Fruit fly (Drosophila melanogaster) whole organism, prepupa: ENCODE data around the gene CG10466.

Experiments
- Blimp-1 ChIP-seq: fragments of 200-800 bp; sonication (Bioruptor generic); optimal IDR thresholded peaks from 3 replicates; lab custom pipeline; 2017; ENCODE audit warnings: missing biosample characterization, missing genetic modification characterization, mild to moderate bottlenecking, moderate library complexity, missing genetic modification reagents
- CG10631 ChIP-seq: fragments of 200-800 bp; sonication (Bioruptor generic); optimal IDR thresholded peaks from 2 replicates; lab custom pipeline; 2016; ENCODE audit warnings: missing biosample characterization, missing genetic modification characterization
- CG10669 ChIP-seq: fragments of 200-800 bp; sonication (Bioruptor generic); optimal IDR thresholded peaks from 3 replicates; lab custom pipeline; 2018; ENCODE audit warnings: missing biosample characterization, mild to moderate bottlenecking, missing genetic modification characterization, moderate library complexity
- CG11294 ChIP-seq: fragments of 200-800 bp; sonication (Bioruptor generic); IDR thresholded peaks from 2 replicates; pipeline ENCODE4 v1.3.6; 2022; ENCODE audit warnings: missing biosample characterization, missing genetic modification characterization
- CG11762 ChIP-seq: fragments of 200-800 bp; sonication (Bioruptor generic); optimal IDR thresholded peaks from 3 replicates; lab custom pipeline; 2016; ENCODE audit warnings: missing biosample characterization, missing genetic modification characterization; ENCODE audit not compliant: insufficient read depth
- CG11902 ChIP-seq: fragments of 200-800 bp; sonication (Bioruptor generic); optimal IDR thresholded peaks from 3 replicates; lab custom pipeline; 2016; ENCODE audit warnings: missing biosample characterization, missing genetic modification characterization
- CG15336 ChIP-seq: fragments of 200-800 bp; sonication (Bioruptor generic); IDR thresholded peaks from 2 replicates; pipeline ENCODE4 v1.3.6; 2022; ENCODE audit warnings: missing biosample characterization, missing genetic modification characterization
- CG1621 ChIP-seq: fragments of 200-800 bp; sonication (Bioruptor generic); optimal IDR thresholded peaks from 3 replicates; lab custom pipeline; 2018; ENCODE audit warnings: missing biosample characterization, mild to moderate bottlenecking, missing genetic modification characterization
- CG16779 ChIP-seq: fragments of 200-800 bp; sonication (Bioruptor generic); optimal IDR thresholded peaks from 3 replicates; lab custom pipeline; 2017; ENCODE audit warnings: missing biosample characterization, mild to moderate bottlenecking, missing genetic modification characterization
- CG3032 ChIP-seq: fragments of 200-800 bp; optimal IDR thresholded peaks from 2 replicates; lab custom pipeline; 2019; ENCODE audit warnings: missing biosample characterization, mild to moderate bottlenecking, missing genetic modification characterization, moderate library complexity
- CG31627 ChIP-seq: fragments of 200-800 bp; sonication (Bioruptor generic); optimal IDR thresholded peaks from 3 replicates; lab custom pipeline; 2016; ENCODE audit warnings: missing biosample characterization, missing genetic modification characterization
- CG32006 ChIP-seq: fragments of 200-800 bp; sonication (Bioruptor generic); optimal IDR thresholded peaks from 3 replicates; lab custom pipeline; 2017; ENCODE audit warnings: missing biosample characterization, mild to moderate bottlenecking, missing genetic modification characterization
- CG3919 ChIP-seq: fragments of 200-800 bp; sonication (Bioruptor generic); optimal IDR thresholded peaks from 3 replicates; lab custom pipeline; 2016; ENCODE audit warnings: missing biosample characterization, missing genetic modification characterization
- CG4318 ChIP-seq: fragments of 200-800 bp; sonication (Bioruptor generic); optimal IDR thresholded peaks from 3 replicates; lab custom pipeline; 2017; ENCODE audit warnings: missing biosample characterization, mild to moderate bottlenecking, missing genetic modification characterization
- CG6163 ChIP-seq: fragments of 200-800 bp; sonication (Bioruptor generic); IDR thresholded peaks from 3 replicates; pipeline ENCODE4 v1.3.6; 2022; ENCODE audit warnings: missing biosample characterization, missing genetic modification characterization
- CG6276 ChIP-seq: fragments of 200-800 bp; sonication (Bioruptor generic); optimal IDR thresholded peaks from 2 replicates; lab custom pipeline; 2017; ENCODE audit warnings: missing biosample characterization, mild to moderate bottlenecking, missing genetic modification characterization
- CG6792 ChIP-seq: fragments of 200-800 bp; sonication (Bioruptor generic); optimal IDR thresholded peaks from 3 replicates; lab custom pipeline; 2016; ENCODE audit warnings: missing biosample characterization, missing genetic modification characterization
- CG6808 ChIP-seq: fragments of 200-800 bp; sonication (Bioruptor generic); optimal IDR thresholded peaks from 3 replicates; lab custom pipeline; 2017; ENCODE audit warnings: missing biosample characterization, missing genetic modification characterization, mild to moderate bottlenecking, moderate library complexity, missing genetic modification reagents
- CG6854 ChIP-seq: fragments of 200-800 bp; sonication (Bioruptor generic); optimal IDR thresholded peaks from 2 replicates; lab custom pipeline; 2017; ENCODE audit warnings: missing biosample characterization, mild to moderate bottlenecking, missing genetic modification characterization
- CG7368 ChIP-seq: fragments of 200-800 bp; sonication (Bioruptor generic); optimal IDR thresholded peaks from 3 replicates; lab custom pipeline; 2016; ENCODE audit warnings: missing biosample characterization, missing genetic modification characterization
- CG8119 ChIP-seq: fragments of 200-800 bp; sonication (Bioruptor generic); IDR thresholded peaks from 3 replicates; pipeline ENCODE4 v1.3.6; 2022; ENCODE audit warnings: missing biosample characterization, missing genetic modification characterization
- CG8319 ChIP-seq: fragments of 200-800 bp; sonication (Bioruptor generic); optimal IDR thresholded peaks from 3 replicates; lab custom pipeline; 2016; ENCODE audit warnings: missing biosample characterization, missing genetic modification characterization
- CG9139 ChIP-seq: fragments of 200-800 bp; sonication (Bioruptor generic); optimal IDR thresholded peaks from 3 replicates; lab custom pipeline; 2017; ENCODE audit warnings: missing biosample characterization, mild to moderate bottlenecking, missing genetic modification characterization
- Eip75B ChIP-seq: fragments of 200-800 bp; sonication (Bioruptor generic); optimal IDR thresholded peaks from 3 replicates; lab custom pipeline; 2016; ENCODE audit warnings: missing biosample characterization, missing genetic modification characterization
- Eip78C ChIP-seq: fragments of 200-800 bp; sonication (Bioruptor generic); peaks from one replicate; lab custom pipeline; 2016; ENCODE audit warnings: missing biosample characterization, missing genetic modification characterization
- Ets21C ChIP-seq: fragments of 200-800 bp; sonication (Bioruptor generic); optimal IDR thresholded peaks from 3 replicates; lab custom pipeline; 2016; ENCODE audit warnings: missing biosample characterization, missing genetic modification characterization
- Gug ChIP-seq: fragments of 200-800 bp; sonication (Bioruptor generic); IDR thresholded peaks from 2 replicates; pipeline ENCODE4 v1.3.6; 2022; ENCODE audit warnings: missing biosample characterization, missing genetic modification characterization
- Hr39 ChIP-seq: fragments of 200-800 bp; sonication (Bioruptor generic); optimal IDR thresholded peaks from 2 replicates; lab custom pipeline; 2016; ENCODE audit warnings: missing biosample characterization, missing genetic modification characterization
- Hr4 ChIP-seq: fragments of 200-800 bp; sonication (Bioruptor generic); optimal IDR thresholded peaks from 3 replicates; lab custom pipeline; 2016; ENCODE audit warnings: missing biosample characterization, missing genetic modification characterization
- Lpt ChIP-seq: fragments of 200-800 bp; sonication (Bioruptor generic); optimal IDR thresholded peaks from 3 replicates; lab custom pipeline; 2016; ENCODE audit warnings: missing biosample characterization, missing genetic modification characterization
- Met ChIP-seq: fragments of 200-800 bp; sonication (Bioruptor generic); optimal IDR thresholded peaks from 3 replicates; lab custom pipeline; 2016; ENCODE audit warnings: missing biosample characterization, missing genetic modification characterization
- OdsH ChIP-seq: fragments of 200-800 bp; sonication (Bioruptor generic); optimal IDR thresholded peaks from 3 replicates; lab custom pipeline; 2016; ENCODE audit warnings: missing biosample characterization, missing genetic modification characterization
- Smox ChIP-seq: fragments of 200-800 bp; sonication (Bioruptor generic); optimal IDR thresholded peaks from 3 replicates; lab custom pipeline; 2016; ENCODE audit warnings: missing biosample characterization, missing genetic modification characterization
- Sox15 ChIP-seq: fragments of 200-800 bp; sonication (Bioruptor generic); optimal IDR thresholded peaks from 3 replicates; lab custom pipeline; 2016; ENCODE audit warnings: missing biosample characterization, missing genetic modification characterization
- acj6 ChIP-seq: fragments of 200-800 bp; sonication (Bioruptor generic); optimal IDR thresholded peaks from 3 replicates; lab custom pipeline; 2016; ENCODE audit warnings: missing biosample characterization, missing genetic modification characterization
- cyc ChIP-seq: fragments of 200-800 bp; sonication (Bioruptor generic); optimal IDR thresholded peaks from 3 replicates; lab custom pipeline; 2016; ENCODE audit warnings: missing biosample characterization, missing genetic modification characterization
- dac ChIP-seq: fragments of 200-800 bp; sonication (Bioruptor generic); optimal IDR thresholded peaks from 2 replicates; lab custom pipeline; 2017; ENCODE audit warnings: missing biosample characterization, mild to moderate bottlenecking, missing genetic modification characterization
- dsx ChIP-seq: fragments of 200-800 bp; optimal IDR thresholded peaks from 3 replicates; lab custom pipeline; 2019; ENCODE audit warnings: missing biosample characterization, mild to moderate bottlenecking, missing genetic modification characterization, moderate library complexity; ENCODE audit not compliant: poor library complexity, severe bottlenecking
- eg ChIP-seq: fragments of 200-800 bp; sonication (Bioruptor generic); IDR thresholded peaks from 3 replicates; pipeline ENCODE4 v1.3.6; 2022; ENCODE audit warnings: missing biosample characterization, missing genetic modification characterization
- esn ChIP-seq: fragments of 200-800 bp; sonication (Bioruptor generic); optimal IDR thresholded peaks from 2 replicates; lab custom pipeline; 2016; ENCODE audit warnings: missing biosample characterization, mild to moderate bottlenecking, missing genetic modification characterization, moderate library complexity
- fkh ChIP-seq: fragments of 200-800 bp; sonication (Bioruptor generic); optimal IDR thresholded peaks from 3 replicates; lab custom pipeline; 2017; ENCODE audit warnings: missing biosample characterization, mild to moderate bottlenecking, missing genetic modification characterization, moderate library complexity
- lz ChIP-seq: fragments of 200-800 bp; sonication (Bioruptor generic); optimal IDR thresholded peaks from 3 replicates; lab custom pipeline; 2016; ENCODE audit warnings: missing biosample characterization, missing genetic modification characterization
- net ChIP-seq: fragments of 200-800 bp; sonication (Bioruptor generic); optimal IDR thresholded peaks from 3 replicates; lab custom pipeline; 2016; ENCODE audit warnings: missing biosample characterization, missing genetic modification characterization
- pdm3 ChIP-seq: fragments of 200-800 bp; sonication (Bioruptor generic); optimal IDR thresholded peaks from 3 replicates; lab custom pipeline; 2016; ENCODE audit warnings: missing biosample characterization, missing genetic modification characterization
- salr ChIP-seq, 2 experiments: fragments of 200-800 bp; sonication (Bioruptor generic); optimal IDR thresholded peaks; 3 replicates each; lab custom pipeline; 2016 to 2018; ENCODE audit warnings: missing biosample characterization in 2 of 2, missing genetic modification characterization in 2 of 2, mild to moderate bottlenecking in 1 of 2
- spab ChIP-seq: fragments of 200-800 bp; sonication (Bioruptor generic); optimal IDR thresholded peaks from 2 replicates; lab custom pipeline; 2017; ENCODE audit warnings: missing biosample characterization, mild to moderate bottlenecking, missing genetic modification characterization, missing genetic modification reagents
- ss ChIP-seq, 2 experiments: fragments of 200-800 bp; sonication (Bioruptor generic); optimal IDR thresholded peaks; 2 replicates in 1 of 2; 3 replicates in 1 of 2; lab custom pipeline; 2017 to 2018; ENCODE audit warnings: mild to moderate bottlenecking in 2 of 2, missing biosample characterization in 2 of 2, missing genetic modification characterization in 2 of 2, moderate library complexity in 1 of 2
- svp ChIP-seq: fragments of 200-800 bp; sonication (Bioruptor generic); peaks from one replicate; lab custom pipeline; 2016; ENCODE audit warnings: missing biosample characterization, missing genetic modification characterization
- topi ChIP-seq: fragments of 200-800 bp; sonication (Bioruptor generic); optimal IDR thresholded peaks from 3 replicates; lab custom pipeline; 2016; ENCODE audit warnings: missing biosample characterization, missing genetic modification characterization
- vri ChIP-seq: fragments of 200-800 bp; sonication (Bioruptor generic); optimal IDR thresholded peaks from 3 replicates; lab custom pipeline; 2016; ENCODE audit warnings: missing biosample characterization, mild to moderate bottlenecking, missing genetic modification characterization

Gene CG10466

dm6 chr2L:19791321-19792281, at the start of gene CG10466, which contains the start of gene CdGAPr:
TSS of gene CG10466 (plus strand) at chr2L:19792104.
TSS of gene CdGAPr (minus strand) at chr2L:19791882.
- TF ChIP-seq CG6854 (GFP tag; lab: Kevin White, UChicago) (no peak), acj6 (GFP tag; lab: Kevin White, UChicago) (no peak), Met (GFP tag; lab: Kevin White, UChicago) (no peak), CG1621 (tag; lab: Kevin White, UChicago) (no peak), topi (peak; percentile 21), Hr39 (GFP tag; lab: Kevin White, UChicago) (no peak), CG6808 (GFP tag; lab: Kevin White, UChicago) (no peak), CG8319 (no peak), svp (GFP tag; lab: Kevin White, UChicago) (no peak), Eip78C (GFP tag; lab: Kevin White, UChicago) (peak; percentile 72), Hr4 (GFP tag; lab: Kevin White, UChicago) (no peak), net (GFP tag; lab: Kevin White, UChicago) (peak; percentile 24), ss (GFP tag; optimal IDR thresholded peaks at IDR 0.05; lab: Kevin White, UChicago) (peak; percentile 26 to 33), OdsH (GFP tag; lab: Kevin White, UChicago) (no peak), Gug (GFP tag; lab: Robert Waterston, UW) (no peak), Ets21C (GFP tag; lab: Kevin White, UChicago) (no peak), CG15336 (no peak), CG3919 (GFP tag; lab: Kevin White, UChicago) (peak; percentile 27), vri (GFP tag; lab: Kevin White, UChicago) (peak; percentile 57), Eip75B (GFP tag; lab: Kevin White, UChicago) (no peak), eg (GFP tag; lab: Robert Waterston, UW) (no peak), CG32006 (GFP tag; lab: Kevin White, UChicago) (no peak), Blimp-1 (GFP tag; lab: Kevin White, UChicago) (no peak), fkh (peak; percentile 72), CG6163 (GFP tag; lab: Robert Waterston, UW) (no peak), Smox (GFP tag; lab: Kevin White, UChicago) (peak; percentile 11), CG4318 (GFP tag; lab: Kevin White, UChicago) (no peak), CG16779 (tag; lab: Kevin White, UChicago) (peak; percentile 8), Lpt (GFP tag; lab: Kevin White, UChicago) (no peak), CG8119 (no peak), esn (GFP tag; lab: Kevin White, UChicago) (no peak), CG31627 (GFP tag; lab: Kevin White, UChicago) (no peak), CG10669 (no peak), CG6276 (GFP tag; lab: Kevin White, UChicago) (no peak), dac (GFP tag; lab: Kevin White, UChicago) (no peak), cyc (GFP tag; lab: Kevin White, UChicago) (no peak), CG3032 (no peak), CG11294 (GFP tag; lab: Robert Waterston, UW) (no peak), CG10631 (GFP tag; lab: Kevin White, UChicago) (no peak), Sox15 (GFP tag; lab: Kevin White, UChicago) (no peak), CG11762 (GFP tag; lab: Kevin White, UChicago) (no peak), CG6792 (no peak), spab (GFP tag; lab: Kevin White, UChicago) (no peak), pdm3 (no peak), salr (GFP tag; optimal IDR thresholded peaks at IDR 0.05; lab: Kevin White, UChicago) (no peak), CG9139 (no peak), dsx (GFP tag; lab: Kevin White, UChicago) (peak; percentile 10), CG11902 (GFP tag; lab: Kevin White, UChicago) (no peak), lz (GFP tag; lab: Kevin White, UChicago) (no peak), CG7368 (GFP tag; lab: Kevin White, UChicago) (no peak)
